Worm (Caenorhabditis elegans) whole organism, mixed stage, embryonic: ENCODE data around the gene F53G2.2.

Experiments used
- bed-3 ChIP-seq: fragments of 200-800 bp; sonication (Bioruptor generic); optimal IDR thresholded peaks from 3 replicates; lab custom pipeline; 2018; ENCODE audit warnings: mild to moderate bottlenecking, missing genetic modification characterization, moderate library complexity, missing compliant biosample characterization
- blmp-1 ChIP-seq: fragments of 150-350 bp; optimal IDR thresholded peaks from 2 replicates; lab custom pipeline; 2014; ENCODE audit warnings: missing biosample characterization, missing genetic modification characterization
- ceh-39 ChIP-seq: fragments of 150-350 bp; optimal IDR thresholded peaks from 2 replicates; lab custom pipeline; 2014; ENCODE audit warnings: missing biosample characterization, missing genetic modification characterization
- ces-1 ChIP-seq: fragments of 150-350 bp; optimal IDR thresholded peaks from 2 replicates; lab custom pipeline; 2014; ENCODE audit warnings: missing biosample characterization, missing genetic modification reagents, missing genetic modification characterization
- cnd-1 ChIP-seq: fragments of 200-800 bp; sonication (Bioruptor generic); optimal IDR thresholded peaks from 2 replicates; lab custom pipeline; 2018; ENCODE audit warnings: mild to moderate bottlenecking, missing genetic modification characterization, missing compliant biosample characterization
- drap-1 ChIP-seq: fragments of 200-800 bp; sonication (Bioruptor generic); optimal IDR thresholded peaks from 3 replicates; lab custom pipeline; 2018; ENCODE audit warnings: mild to moderate bottlenecking, missing genetic modification characterization, missing compliant biosample characterization
- elt-1 ChIP-seq: sonication (generic microtip); optimal IDR thresholded peaks from 2 replicates; lab custom pipeline; 2017; ENCODE audit warnings: missing genetic modification characterization, mild to moderate bottlenecking, missing compliant biosample characterization, antibody characterized with exemption, moderate library complexity, borderline replicate concordance; ENCODE audit not compliant: insufficient read depth
- ham-2 ChIP-seq: fragments of 200-800 bp; sonication (Bioruptor generic); optimal IDR thresholded peaks from 2 replicates; lab custom pipeline; 2018; ENCODE audit warnings: mild to moderate bottlenecking, missing genetic modification characterization, missing compliant biosample characterization
- hlh-1 ChIP-seq: fragments of 150-350 bp; optimal IDR thresholded peaks from 2 replicates; lab custom pipeline; 2014; ENCODE audit warnings: missing biosample characterization, missing genetic modification reagents, missing genetic modification characterization
- mab-5 ChIP-seq: fragments of 150-350 bp; optimal IDR thresholded peaks from 2 replicates; lab custom pipeline; 2014; ENCODE audit warnings: missing biosample characterization, missing genetic modification characterization
- nhr-12 ChIP-seq: fragments of 150-350 bp; optimal IDR thresholded peaks from 2 replicates; lab custom pipeline; 2014; ENCODE audit warnings: missing biosample characterization, missing genetic modification characterization
- nhr-2 ChIP-seq: fragments of 150-350 bp; optimal IDR thresholded peaks from 2 replicates; lab custom pipeline; 2014; ENCODE audit warnings: missing biosample characterization, missing genetic modification characterization
- nhr-237 ChIP-seq: fragments of 150-350 bp; optimal IDR thresholded peaks from 2 replicates; lab custom pipeline; 2014; ENCODE audit warnings: missing biosample characterization, missing genetic modification characterization
- nhr-28 ChIP-seq: fragments of 150-350 bp; optimal IDR thresholded peaks from 2 replicates; lab custom pipeline; 2014; ENCODE audit warnings: missing biosample characterization, missing genetic modification characterization
- sem-2 ChIP-seq: fragments of 200-800 bp; sonication (Bioruptor generic); optimal IDR thresholded peaks from 2 replicates; lab custom pipeline; 2018; ENCODE audit warnings: mild to moderate bottlenecking, missing genetic modification characterization, missing compliant biosample characterization
- snpc-4 ChIP-seq: fragments of 150-350 bp; optimal IDR thresholded peaks from 2 replicates; lab custom pipeline; 2014; ENCODE audit warnings: missing biosample characterization, missing genetic modification characterization
- sptf-1 ChIP-seq: sonication (generic microtip); optimal IDR thresholded peaks from 2 replicates; lab custom pipeline; 2017; ENCODE audit warnings: mild to moderate bottlenecking, missing genetic modification characterization, moderate library complexity, missing compliant biosample characterization
- tbx-8 ChIP-seq: fragments of 200-800 bp; sonication (Bioruptor generic); optimal IDR thresholded peaks from 2 replicates; lab custom pipeline; 2018; ENCODE audit warnings: mild to moderate bottlenecking, missing genetic modification characterization, moderate library complexity, missing compliant biosample characterization
- unc-120 ChIP-seq: sonication (generic microtip); optimal IDR thresholded peaks from 2 replicates; lab custom pipeline; 2017; ENCODE audit warnings: missing genetic modification characterization, missing compliant biosample characterization; ENCODE audit not compliant: poor library complexity, severe bottlenecking
- ztf-11 ChIP-seq: fragments of 150-350 bp; optimal IDR thresholded peaks from 2 replicates; lab custom pipeline; 2014; ENCODE audit warnings: missing biosample characterization, missing genetic modification characterization

Gene F53G2.2

ce11 chrII:2521960-2522359 is 40.2 kb downstream of the F53G2.2 start, which contains the start of gene bath-13:
Gene bath-13, minus strand, starts transcription at chrII:2522060.
- TF ChIP-seq sem-2 (GFP tag; lab: Kevin White, UChicago) = no peak
- TF ChIP-seq elt-1 = no peak
- TF ChIP-seq drap-1 = no peak
- no peak for TF ChIP-seq nhr-12
- no peak for TF ChIP-seq blmp-1 (tag; lab: Kevin White, UChicago)
- no peak for TF ChIP-seq ceh-39 (tag; lab: Kevin White, UChicago)
- no peak for TF ChIP-seq nhr-237 (tag; lab: Kevin White, UChicago)
- TF ChIP-seq unc-120 (tag; lab: Kevin White, UChicago) = no peak
- TF ChIP-seq ztf-11 (tag; lab: Kevin White, UChicago) = no peak
- no peak for TF ChIP-seq nhr-2 (tag; lab: Kevin White, UChicago)
- no peak for TF ChIP-seq ham-2

ce11 chrII:2525652-2526051 is 43.9 kb downstream of the F53G2.2 start:
- TF ChIP-seq ham-2 (peak; percentile 14), nhr-28 (tag; lab: Kevin White, UChicago) (no peak), mab-5 (tag; lab: Kevin White, UChicago) (no peak)
- TF ChIP-seq, all 35 proteins: peak for 1

ce11 chrII:2526887-2527286 is 45.2 kb downstream of the F53G2.2 start:
- TF ChIP-seq ces-1 (GFP tag; lab: Kevin White, UChicago) (no peak), ham-2 (peak; percentile 12), tbx-8 (no peak), hlh-1 (no peak)

DNA sequence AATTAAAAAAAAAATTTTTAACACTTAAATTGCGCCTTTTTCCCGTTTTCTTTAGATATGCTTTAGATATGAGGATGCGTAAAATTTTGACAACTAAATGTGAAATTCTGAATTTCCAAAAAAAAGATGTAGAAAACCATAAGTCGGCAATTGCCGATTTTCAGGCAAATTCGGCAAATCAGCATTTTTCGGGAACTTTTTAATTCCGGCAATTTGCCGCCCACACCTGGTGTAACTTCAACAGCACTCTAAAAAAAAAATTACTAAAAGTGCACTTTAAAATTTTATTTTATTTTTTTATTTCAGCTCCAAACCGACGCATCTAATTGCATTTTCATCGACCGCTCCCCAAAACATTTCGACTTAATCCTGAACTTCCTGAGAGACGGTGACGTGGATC is 48.8 kb downstream of the F53G2.2 start, which contains the start of gene K02F6.6:
Gene K02F6.6, plus strand, starts transcription at position 301 of the 400 bp plus-strand sequence.
- no peak for TF ChIP-seq snpc-4 (tag; lab: Kevin White, UChicago)
- TF ChIP-seq sptf-1 = no peak
- no peak for TF ChIP-seq bed-3 (GFP tag; lab: Kevin White, UChicago)
- no peak for TF ChIP-seq cnd-1 (tag; lab: Kevin White, UChicago)
